Worm (Caenorhabditis elegans) whole organism, late embryonic: Measurements from ENCODE around the gene clec-19.

Experiments
- C08G9.2 ChIP-seq: sonication (generic microtip); optimal IDR thresholded peaks from 2 replicates; lab custom pipeline; 2016; ENCODE audit warnings: mild to moderate bottlenecking, missing genetic modification characterization, moderate library complexity, missing compliant biosample characterization
- C38D4.7 ChIP-seq: fragments of 200-800 bp; sonication (Bioruptor generic); optimal IDR thresholded peaks from 2 replicates; lab custom pipeline; 2018; ENCODE audit warnings: mild to moderate bottlenecking, missing genetic modification characterization, moderate library complexity, missing compliant biosample characterization
- F13H6.1 ChIP-seq: sonication (generic microtip); optimal IDR thresholded peaks from 2 replicates; lab custom pipeline; 2016; ENCODE audit warnings: missing genetic modification characterization, missing compliant biosample characterization
- ama-1 ChIP-seq: fragments of 150-350 bp; optimal IDR thresholded peaks from 2 replicates; lab custom pipeline; 2014
- ceh-24 ChIP-seq: sonication (generic microtip); optimal IDR thresholded peaks from 2 replicates; lab custom pipeline; 2016; ENCODE audit warnings: mild to moderate bottlenecking, missing genetic modification characterization, missing compliant biosample characterization
- ceh-31 ChIP-seq: sonication (generic microtip); optimal IDR thresholded peaks from 2 replicates; lab custom pipeline; 2016; ENCODE audit warnings: missing genetic modification characterization, missing compliant biosample characterization
- ceh-9 ChIP-seq: sonication (generic microtip); optimal IDR thresholded peaks from 2 replicates; lab custom pipeline; 2016; ENCODE audit warnings: mild to moderate bottlenecking, missing genetic modification characterization, inconsistent platforms, missing compliant biosample characterization
- dve-1 ChIP-seq: sonication (generic microtip); optimal IDR thresholded peaks from 2 replicates; lab custom pipeline; 2017; ENCODE audit warnings: antibody characterized with exemption, mild to moderate bottlenecking, missing genetic modification characterization, missing compliant biosample characterization
- ets-4 ChIP-seq: sonication (generic microtip); optimal IDR thresholded peaks from 2 replicates; lab custom pipeline; 2016; ENCODE audit warnings: missing genetic modification characterization, missing compliant biosample characterization
- gmeb-2 ChIP-seq: sonication (generic microtip); optimal IDR thresholded peaks from 2 replicates; lab custom pipeline; 2016; ENCODE audit warnings: missing genetic modification characterization, inconsistent platforms, missing compliant biosample characterization
- hlh-8 ChIP-seq: sonication (generic microtip); optimal IDR thresholded peaks from 2 replicates; lab custom pipeline; 2016; ENCODE audit warnings: missing genotype, missing genetic modification characterization, missing compliant biosample characterization
- pag-3 ChIP-seq: sonication (generic microtip); optimal IDR thresholded peaks from 2 replicates; lab custom pipeline; 2016; ENCODE audit warnings: missing compliant biosample characterization, missing genetic modification characterization, borderline replicate concordance
- pros-1 ChIP-seq: fragments of 150-350 bp; optimal IDR thresholded peaks from 2 replicates; lab custom pipeline; 2014; ENCODE audit warnings: missing biosample characterization, missing genetic modification reagents, missing genetic modification characterization
- sox-4 ChIP-seq: sonication (generic microtip); optimal IDR thresholded peaks from 2 replicates; lab custom pipeline; 2017; ENCODE audit warnings: mild to moderate bottlenecking, missing genetic modification characterization, inconsistent platforms, missing compliant biosample characterization

- TF ChIP-seq pros-1 (no peak), F13H6.1 (tag; lab: Kevin White, UChicago) (no peak), ceh-31 (tag; lab: Kevin White, UChicago) (no peak), hlh-8 (tag; lab: Kevin White, UChicago) (no peak), gmeb-2 (no peak), ets-4 (tag; lab: Kevin White, UChicago) (no peak), ceh-9 (tag; lab: Kevin White, UChicago) (no peak), ceh-24 (no peak), C08G9.2 (tag; lab: Kevin White, UChicago) (no peak), pag-3 (tag; lab: Kevin White, UChicago) (no peak), dve-1 (tag; lab: Kevin White, UChicago) (no peak), C38D4.7 (GFP tag; lab: Kevin White, UChicago) (no peak), ama-1 (no peak), sox-4 (tag; lab: Kevin White, UChicago) (no peak)
Measured at ce11 chrII:1735145-1735544, 9.1 kb upstream of the clec-19 start.
